Worm (Caenorhabditis elegans) whole organism, late embryonic: ENCODE data around the gene ZC21.6.
A peak's percentile ranks its signal among the peaks of the same experiment; 100 is the strongest.

Source experiments
- C08G9.2 ChIP-seq: sonication (generic microtip); optimal IDR thresholded peaks from 2 replicates; lab custom pipeline; 2016; ENCODE audit warnings: mild to moderate bottlenecking, missing genetic modification characterization, moderate library complexity, missing compliant biosample characterization
- C38D4.7 ChIP-seq: fragments of 200-800 bp; sonication (Bioruptor generic); optimal IDR thresholded peaks from 2 replicates; lab custom pipeline; 2018; ENCODE audit warnings: mild to moderate bottlenecking, missing genetic modification characterization, moderate library complexity, missing compliant biosample characterization
- ahr-1 ChIP-seq: sonication (generic microtip); optimal IDR thresholded peaks from 2 replicates; lab custom pipeline; 2016; ENCODE audit warnings: missing genetic modification characterization, missing compliant biosample characterization
- ceh-14 ChIP-seq: sonication (generic microtip); optimal IDR thresholded peaks from 2 replicates; lab custom pipeline; 2016; ENCODE audit warnings: missing genotype, missing genetic modification characterization, missing compliant biosample characterization
- ceh-2 ChIP-seq: sonication (generic microtip); optimal IDR thresholded peaks from 2 replicates; lab custom pipeline; 2016; ENCODE audit warnings: missing genotype, missing genetic modification characterization, missing compliant biosample characterization
- ceh-22 ChIP-seq: sonication (generic microtip); optimal IDR thresholded peaks from 2 replicates; lab custom pipeline; 2017; ENCODE audit warnings: missing biosample characterization, missing genetic modification characterization
- ceh-24 ChIP-seq: sonication (generic microtip); optimal IDR thresholded peaks from 2 replicates; lab custom pipeline; 2016; ENCODE audit warnings: mild to moderate bottlenecking, missing genetic modification characterization, missing compliant biosample characterization
- ceh-30 ChIP-seq: fragments of 150-350 bp; optimal IDR thresholded peaks from 2 replicates; lab custom pipeline; 2014; ENCODE audit warnings: missing biosample characterization, missing genetic modification characterization
- ceh-31 ChIP-seq: sonication (generic microtip); optimal IDR thresholded peaks from 2 replicates; lab custom pipeline; 2016; ENCODE audit warnings: missing genetic modification characterization, missing compliant biosample characterization
- ceh-34 ChIP-seq: sonication (generic microtip); optimal IDR thresholded peaks from 2 replicates; lab custom pipeline; 2016; ENCODE audit warnings: mild to moderate bottlenecking, missing genetic modification characterization, missing compliant biosample characterization
- che-1 ChIP-seq: sonication (generic microtip); optimal IDR thresholded peaks from 2 replicates; lab custom pipeline; 2016; ENCODE audit warnings: mild to moderate bottlenecking, missing genetic modification characterization, missing compliant biosample characterization
- dmd-4 ChIP-seq: sonication (generic microtip); optimal IDR thresholded peaks from 2 replicates; lab custom pipeline; 2016; ENCODE audit warnings: borderline replicate concordance, missing genetic modification characterization, missing compliant biosample characterization
- dve-1 ChIP-seq: sonication (generic microtip); optimal IDR thresholded peaks from 2 replicates; lab custom pipeline; 2017; ENCODE audit warnings: antibody characterized with exemption, mild to moderate bottlenecking, missing genetic modification characterization, missing compliant biosample characterization
- eyg-1 ChIP-seq: sonication (generic microtip); optimal IDR thresholded peaks from 2 replicates; lab custom pipeline; 2016; ENCODE audit warnings: missing genotype, missing genetic modification characterization, missing compliant biosample characterization
- fax-1 ChIP-seq: sonication (generic microtip); optimal IDR thresholded peaks from 2 replicates; lab custom pipeline; 2016; ENCODE audit warnings: missing genotype, missing genetic modification characterization, missing compliant biosample characterization
- fkh-10 ChIP-seq: fragments of 150-350 bp; optimal IDR thresholded peaks from 2 replicates; lab custom pipeline; 2014; ENCODE audit warnings: missing biosample characterization, missing genetic modification reagents, missing genetic modification characterization
- hlh-13 ChIP-seq: fragments of 200-800 bp; sonication (Bioruptor generic); optimal IDR thresholded peaks from 2 replicates; lab custom pipeline; 2018; ENCODE audit warnings: mild to moderate bottlenecking, missing genetic modification characterization, missing compliant biosample characterization
- hlh-30 ChIP-seq: sonication (generic microtip); optimal IDR thresholded peaks from 2 replicates; lab custom pipeline; 2017; ENCODE audit warnings: antibody characterized with exemption, missing genetic modification characterization, missing compliant biosample characterization; ENCODE audit not compliant: insufficient read depth
- hlh-6 ChIP-seq: sonication (generic microtip); optimal IDR thresholded peaks from 2 replicates; lab custom pipeline; 2016; ENCODE audit warnings: missing genotype, missing genetic modification characterization, missing compliant biosample characterization
- hlh-8 ChIP-seq: sonication (generic microtip); optimal IDR thresholded peaks from 2 replicates; lab custom pipeline; 2016; ENCODE audit warnings: missing genotype, missing genetic modification characterization, missing compliant biosample characterization
- lim-6 ChIP-seq: sonication (generic microtip); optimal IDR thresholded peaks from 2 replicates; lab custom pipeline; 2016; ENCODE audit warnings: missing genetic modification characterization, missing compliant biosample characterization
- madf-2 ChIP-seq: sonication (generic microtip); optimal IDR thresholded peaks from 2 replicates; lab custom pipeline; 2017; ENCODE audit warnings: missing genetic modification characterization, missing compliant biosample characterization
- nfya-1 ChIP-seq: sonication (generic microtip); optimal IDR thresholded peaks from 2 replicates; lab custom pipeline; 2017; ENCODE audit warnings: missing genetic modification characterization, mild to moderate bottlenecking, missing compliant biosample characterization, antibody characterized with exemption, moderate library complexity
- npax-4 ChIP-seq: sonication (generic microtip); optimal IDR thresholded peaks from 2 replicates; lab custom pipeline; 2016; ENCODE audit warnings: missing genetic modification characterization, missing compliant biosample characterization
- odd-2 ChIP-seq: sonication (generic microtip); optimal IDR thresholded peaks from 2 replicates; lab custom pipeline; 2017; ENCODE audit warnings: antibody characterized with exemption, mild to moderate bottlenecking, missing genetic modification characterization, missing compliant biosample characterization
- pag-3 ChIP-seq: sonication (generic microtip); optimal IDR thresholded peaks from 2 replicates; lab custom pipeline; 2016; ENCODE audit warnings: missing compliant biosample characterization, missing genetic modification characterization, borderline replicate concordance
- pat-9 ChIP-seq: fragments of 200-800 bp; sonication (Bioruptor generic); optimal IDR thresholded peaks from 2 replicates; lab custom pipeline; 2018; ENCODE audit warnings: mild to moderate bottlenecking, missing genetic modification characterization, moderate library complexity, missing compliant biosample characterization
- pax-1 ChIP-seq: fragments of 150-350 bp; optimal IDR thresholded peaks from 2 replicates; lab custom pipeline; 2014; ENCODE audit warnings: missing biosample characterization, missing genetic modification characterization
- pha-2 ChIP-seq: sonication (generic microtip); optimal IDR thresholded peaks from 2 replicates; lab custom pipeline; 2017; ENCODE audit warnings: mild to moderate bottlenecking, missing genetic modification characterization, missing compliant biosample characterization
- pha-4 ChIP-seq: fragments of 150-350 bp; optimal IDR thresholded peaks from 2 replicates; lab custom pipeline; 2018; ENCODE audit warnings: missing biosample characterization, missing genetic modification reagents, missing genetic modification characterization
- pqm-1 ChIP-seq: sonication (generic microtip); optimal IDR thresholded peaks from 2 replicates; lab custom pipeline; 2016; ENCODE audit warnings: missing genetic modification characterization, missing compliant biosample characterization
- pros-1 ChIP-seq: fragments of 150-350 bp; optimal IDR thresholded peaks from 2 replicates; lab custom pipeline; 2014; ENCODE audit warnings: missing biosample characterization, missing genetic modification reagents, missing genetic modification characterization
- ref-2 ChIP-seq: sonication (generic microtip); optimal IDR thresholded peaks from 2 replicates; lab custom pipeline; 2016; ENCODE audit warnings: missing genetic modification characterization, missing compliant biosample characterization
- sdc-2 ChIP-seq: sonication (generic microtip); optimal IDR thresholded peaks from 2 replicates; lab custom pipeline; 2016; ENCODE audit warnings: missing genotype, missing genetic modification characterization, missing compliant biosample characterization
- tbx-2 ChIP-seq: sonication (generic microtip); optimal IDR thresholded peaks from 2 replicates; lab custom pipeline; 2016; ENCODE audit warnings: missing genetic modification characterization, missing compliant biosample characterization
- tbx-7 ChIP-seq: sonication (generic microtip); optimal IDR thresholded peaks from 2 replicates; lab custom pipeline; 2016; ENCODE audit warnings: missing genotype, missing genetic modification characterization, missing compliant biosample characterization
- ttx-3 ChIP-seq: sonication (generic microtip); optimal IDR thresholded peaks from 2 replicates; lab custom pipeline; 2016; ENCODE audit warnings: missing genetic modification reagents, missing genetic modification characterization, missing compliant biosample characterization
- unc-42 ChIP-seq: sonication (generic microtip); optimal IDR thresholded peaks from 2 replicates; lab custom pipeline; 2016; ENCODE audit warnings: missing genotype, missing genetic modification characterization, missing compliant biosample characterization
- unc-55 ChIP-seq: sonication (generic microtip); optimal IDR thresholded peaks from 2 replicates; lab custom pipeline; 2017; ENCODE audit warnings: missing biosample characterization, missing genetic modification reagents, missing genetic modification characterization
- ztf-16 ChIP-seq: sonication (generic microtip); optimal IDR thresholded peaks from 2 replicates; lab custom pipeline; 2017; ENCODE audit warnings: missing genetic modification characterization, missing compliant biosample characterization

ZC21.6 gene

DNA sequence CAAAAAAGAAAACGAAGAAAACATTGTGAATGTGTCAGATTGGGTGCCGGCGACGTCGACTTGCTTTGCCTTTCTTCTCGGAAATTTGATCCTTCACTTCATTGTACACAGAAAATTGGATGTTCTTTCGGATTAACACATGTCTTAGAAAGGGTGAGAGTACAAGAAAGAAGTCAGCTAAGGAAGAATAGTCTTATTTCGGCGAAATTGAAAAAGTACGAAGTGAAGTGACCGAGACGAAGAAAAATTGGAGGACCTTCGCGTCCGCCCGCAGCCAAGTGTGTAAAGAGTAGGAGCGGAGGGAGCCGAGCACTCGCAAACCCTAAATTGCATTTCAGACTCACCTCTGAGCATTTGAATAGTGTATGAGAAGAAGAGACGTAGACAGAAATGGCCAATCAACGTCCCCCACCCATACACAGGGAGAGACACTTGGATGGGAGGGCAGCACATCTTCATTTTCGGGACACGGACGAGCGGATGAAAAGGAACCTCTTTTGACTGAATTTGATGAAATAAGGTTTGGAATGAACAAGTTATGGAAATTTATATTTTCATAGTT is 43.3 kb upstream of the ZC21.6 start, which contains the start of gene glr-1:
Gene glr-1 (minus strand): TSS at position 51 of the 562 bp plus-strand sequence.
- TF ChIP-seq unc-42 (peak; percentile 95), lim-6 (tag; lab: Kevin White, UChicago) (peak; percentile 35), hlh-8 (tag; lab: Kevin White, UChicago) (no peak), pha-4 (tag; lab: Kevin White, UChicago) (no peak), nfya-1 (peak; percentile 35), ceh-31 (peak; percentile 7), fkh-10 (GFP tag; lab: Kevin White, UChicago) (peak; percentile 27), tbx-2 (tag; lab: Kevin White, UChicago) (peak; percentile 19), ceh-30 (no peak)

DNA sequence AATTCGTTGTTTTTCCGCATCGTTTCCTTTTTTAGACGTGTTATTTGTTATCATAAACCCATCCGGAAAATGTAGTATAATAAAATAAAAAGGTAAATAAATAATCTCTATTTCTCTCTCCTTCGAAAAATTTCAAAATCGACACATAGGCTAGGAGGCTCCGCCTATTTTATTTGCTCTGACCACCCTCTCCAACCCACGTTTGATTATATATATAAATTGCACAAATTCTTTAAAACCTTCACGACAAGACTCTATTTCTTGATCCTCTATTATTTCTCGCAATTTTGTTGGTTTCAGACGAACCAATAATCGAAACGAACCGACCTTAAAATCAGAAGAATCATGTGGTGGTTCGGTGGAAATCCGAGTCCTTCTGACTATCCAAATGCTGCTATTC is 35.4 kb upstream of the ZC21.6 start, which contains the start of gene doxa-1:
Gene doxa-1 (plus strand): TSS at position 301 of the 400 bp plus-strand sequence.
- no peak for TF ChIP-seq unc-42
- TF ChIP-seq eyg-1 (tag; lab: Kevin White, UChicago) = no peak
- TF ChIP-seq pat-9 (tag; lab: Kevin White, UChicago) = no peak
- TF ChIP-seq odd-2 (tag; lab: Kevin White, UChicago) = no peak
- no peak for TF ChIP-seq pha-4 (tag; lab: Kevin White, UChicago)
- TF ChIP-seq sdc-2 (tag; lab: Kevin White, UChicago) = no peak
- no peak for TF ChIP-seq npax-4 (tag; lab: Kevin White, UChicago)
- no peak for TF ChIP-seq tbx-7
- no peak for TF ChIP-seq nfya-1
- TF ChIP-seq pros-1 (tag; lab: Kevin White, UChicago) = no peak
- no peak for TF ChIP-seq dmd-4 (tag; lab: Kevin White, UChicago)
- no peak for TF ChIP-seq ttx-3
- no peak for TF ChIP-seq che-1
- no peak for TF ChIP-seq unc-55

- TF ChIP-seq pag-3 (tag; lab: Kevin White, UChicago) (no peak), che-1 (no peak)
These were observed 34.0 kb upstream of the ZC21.6 start for ce11 chrIII:8579367-8579766.

ce11 chrIII:8578381-8578780 is 33.0 kb upstream of the ZC21.6 start:
- TF ChIP-seq tbx-2 (tag; lab: Kevin White, UChicago) = no peak

ce11 chrIII:8577534-8577933 is 32.1 kb upstream of the ZC21.6 start:
- TF ChIP-seq ref-2 (tag; lab: Kevin White, UChicago) = no peak
- no peak for TF ChIP-seq ceh-2
- no peak for TF ChIP-seq pqm-1 (tag; lab: Kevin White, UChicago)
- no peak for TF ChIP-seq pha-2 (tag; lab: Kevin White, UChicago)
- no peak for TF ChIP-seq madf-2 (tag; lab: Kevin White, UChicago)
- TF ChIP-seq pax-1 (tag; lab: Kevin White, UChicago) = no peak
- no peak for TF ChIP-seq fax-1 (tag; lab: Kevin White, UChicago)
- TF ChIP-seq tbx-7 = no peak
- TF ChIP-seq pros-1 (tag; lab: Kevin White, UChicago) = no peak

- TF ChIP-seq ahr-1 (no peak), C08G9.2 (no peak), npax-4 (tag; lab: Kevin White, UChicago) (no peak), ceh-14 (tag; lab: Kevin White, UChicago) (no peak), ceh-34 (tag; lab: Kevin White, UChicago) (no peak), ref-2 (tag; lab: Kevin White, UChicago) (no peak), C38D4.7 (no peak), dmd-4 (tag; lab: Kevin White, UChicago) (no peak), fkh-10 (GFP tag; lab: Kevin White, UChicago) (no peak), hlh-13 (GFP tag; lab: Kevin White, UChicago) (no peak), nfya-1 (no peak), pat-9 (tag; lab: Kevin White, UChicago) (no peak), pag-3 (tag; lab: Kevin White, UChicago) (no peak), ceh-24 (tag; lab: Kevin White, UChicago) (no peak), ztf-16 (tag; lab: Kevin White, UChicago) (no peak), dve-1 (no peak), hlh-30 (tag; lab: Kevin White, UChicago) (no peak), ceh-22 (tag; lab: Kevin White, UChicago) (no peak), ceh-31 (no peak), hlh-6 (no peak)
These were observed 30.1 kb upstream of the ZC21.6 start for ce11 chrIII:8575359-8576101.
